Fruit fly (Drosophila melanogaster): ENCODE measurements around the gene croc.
A peak's percentile ranks its signal among the peaks of the same experiment; 100 is the strongest.

The croc gene

DNA sequence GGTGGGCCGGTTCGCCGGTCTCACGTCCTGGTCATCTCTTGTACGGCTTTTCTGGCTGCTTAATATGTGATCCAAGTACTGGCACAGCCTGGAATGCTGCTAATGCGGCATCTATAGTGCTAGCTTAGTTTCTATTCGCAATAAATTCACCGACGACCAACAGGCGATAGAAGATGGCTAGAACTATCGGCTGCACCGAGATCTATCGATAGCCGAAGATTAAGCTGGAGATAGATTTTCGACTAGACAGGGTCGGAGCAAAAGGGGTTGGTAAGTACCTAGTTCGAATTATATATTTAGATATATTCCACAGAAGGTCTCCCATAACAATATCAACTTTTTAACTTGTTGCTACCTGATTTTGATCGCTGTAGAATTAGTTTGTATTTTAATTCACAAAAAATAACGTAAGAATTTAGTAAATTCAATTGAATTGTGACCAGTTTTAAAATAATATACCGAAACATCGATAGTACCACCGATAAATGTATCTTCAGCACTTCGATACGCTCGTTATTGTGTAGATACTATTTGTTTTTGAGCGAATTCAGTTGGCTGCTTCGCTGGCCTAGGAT, 31.2 kb upstream of the croc start, which contains the start of the genes Glg1 and M6 (continued):
- TF ChIP-seq org-1 (GFP tag; optimal IDR thresholded peaks at IDR 0.05) (peak; percentile 31), CG7372 (GFP tag; IDR thresholded peaks at IDR 0.05) (peak; percentile 54; the same call in 1 of the 2 replicates), sisA (GFP tag; IDR thresholded peaks at IDR 0.05) (peak; percentile 17; the same call in 1 of the 2 replicates), CG1529 (GFP tag; optimal IDR thresholded peaks at IDR 0.05) (no peak), Lim3 (GFP tag; IDR thresholded peaks at IDR 0.05) (no peak), Jarid2 (GFP tag; optimal IDR thresholded peaks at IDR 0.05) (peak; percentile 40), hth (optimal IDR thresholded peaks at IDR 0.05) (no peak), CkIIα-i1 (GFP tag; IDR thresholded peaks at IDR 0.05) (no peak), dmrt11E (tag; optimal IDR thresholded peaks at IDR 0.05) (peak; percentile 51), CG4282 (GFP tag; optimal IDR thresholded peaks at IDR 0.05) (peak; percentile 29), Atf6 (GFP tag; IDR thresholded peaks at IDR 0.05) (no peak), inv (GFP tag; IDR thresholded peaks at IDR 0.05; ENCODE audit: partially characterized antibody) (peak; percentile 92), CG7963 (GFP tag; IDR thresholded peaks at IDR 0.05; ENCODE audit: partially characterized antibody) (peak; percentile 90), CG6175 (GFP tag; IDR thresholded peaks at IDR 0.05) (no peak), CG9817 (tag; optimal IDR thresholded peaks at IDR 0.05) (peak; percentile 67), CG34376 (GFP tag; optimal IDR thresholded peaks at IDR 0.05) (peak; percentile 76), chinmo (GFP tag; IDR thresholded peaks at IDR 0.05; ENCODE audit: partially characterized antibody) (peak; percentile 93; the same call in 3 of the 4 replicates), CG11696 (GFP tag; IDR thresholded peaks at IDR 0.05) (no peak), NC2α (GFP tag; optimal IDR thresholded peaks at IDR 0.05) (peak; percentile 5), hkb (optimal IDR thresholded peaks at IDR 0.05) (no peak), hkb (GFP tag; IDR thresholded peaks at IDR 0.05) (peak; percentile 68), Side (GFP tag; optimal IDR thresholded peaks at IDR 0.05) (peak; percentile 41), gro (GFP tag; optimal IDR thresholded peaks at IDR 0.05) (peak; percentile 37), ro (GFP tag; IDR thresholded peaks at IDR 0.05) (no peak), z (GFP tag; IDR thresholded peaks at IDR 0.05) (no peak), slbo (GFP tag; IDR thresholded peaks at IDR 0.05) (peak; percentile 85), CG10147 (GFP tag; optimal IDR thresholded peaks at IDR 0.05) (peak; percentile 68), CG31224 (GFP tag; IDR thresholded peaks at IDR 0.05) (0 out of 2 replicates have a peak, but pooled peaks have one; percentile 41), gce (GFP tag; IDR thresholded peaks at IDR 0.05) (no peak), knrl (GFP tag; IDR thresholded peaks at IDR 0.05; ENCODE audit: partially characterized antibody) (peak; percentile 96), maf-S (GFP tag; optimal IDR thresholded peaks at IDR 0.05) (peak; percentile 47), vfl (GFP tag; optimal IDR thresholded peaks at IDR 0.05) (peak; percentile 57), CG33213 (GFP tag; optimal IDR thresholded peaks at IDR 0.05) (peak; percentile 29), CG14441 (GFP tag; IDR thresholded peaks at IDR 0.05) (peak; percentile 38; the same call in 1 of the 2 replicates), ERR (GFP tag; optimal IDR thresholded peaks at IDR 0.05) (peak; percentile 34), CG6272 (GFP tag; IDR thresholded peaks at IDR 0.05) (peak; percentile 30; the same call in 1 of the 2 replicates), Deaf1 (tag; optimal IDR thresholded peaks at IDR 0.05) (peak; percentile 59), Mad (GFP tag; optimal IDR thresholded peaks at IDR 0.05) (peak; percentile 25), nerfin-1 (tag; optimal IDR thresholded peaks at IDR 0.05) (no peak), H2.0 (GFP tag; IDR thresholded peaks at IDR 0.05) (peak; percentile 46), CTCF (GFP tag; optimal IDR thresholded peaks at IDR 0.05) (peak; percentile 63), pum (GFP tag; optimal IDR thresholded peaks at IDR 0.05) (peak; percentile 69), Vsx1 (GFP tag; optimal IDR thresholded peaks at IDR 0.05) (no peak), lov (optimal IDR thresholded peaks at IDR 0.05) (no peak), lov (GFP tag; IDR thresholded peaks at IDR 0.05) (no peak), jing (GFP tag; optimal IDR thresholded peaks at IDR 0.05) (no peak), Sin3A (optimal IDR thresholded peaks at IDR 0.05) (peak; percentile 79), aop (GFP tag; IDR thresholded peaks at IDR 0.05) (0 out of 2 replicates have a peak, but pooled peaks have one; percentile 17), shn (GFP tag; optimal IDR thresholded peaks at IDR 0.05) (peak; percentile 57), Dbx (GFP tag; IDR thresholded peaks at IDR 0.05) (peak; percentile 74), her (GFP tag; optimal IDR thresholded peaks at IDR 0.05) (no peak), Sry-β (GFP tag; optimal IDR thresholded peaks at IDR 0.05) (peak; percentile 74), Ssrp (tag; optimal IDR thresholded peaks at IDR 0.05) (peak; percentile 55)
